Fruit fly (Drosophila melanogaster) whole organism, embryonic: ENCODE results near the gene CG9044.

Experiments
- B-H2 ChIP-seq: fragments of 200-800 bp; sonication (Bioruptor generic); optimal IDR thresholded peaks from 2 replicates; lab custom pipeline; 2018; ENCODE audit warnings: missing biosample characterization, mild to moderate bottlenecking, missing genetic modification characterization
- BEAF-32 ChIP-seq: fragments of 200-800 bp; sonication (Bioruptor generic); optimal IDR thresholded peaks from 3 replicates; lab custom pipeline; 2017; ENCODE audit warnings: missing biosample characterization, missing genetic modification characterization, mild to moderate bottlenecking, moderate library complexity, missing genetic modification reagents
- C15 ChIP-seq: fragments of 200-800 bp; sonication (Bioruptor generic); IDR thresholded peaks from 3 replicates; pipeline ENCODE4 v1.3.6; 2022; ENCODE audit warnings: missing biosample characterization, missing genetic modification characterization
- CG10147 ChIP-seq: fragments of 200-800 bp; sonication (Bioruptor generic); optimal IDR thresholded peaks from 2 replicates; lab custom pipeline; 2019; ENCODE audit warnings: missing biosample characterization, mild to moderate bottlenecking, missing genetic modification characterization, moderate library complexity
- CG10431 ChIP-seq: fragments of 200-800 bp; sonication (Bioruptor generic); optimal IDR thresholded peaks from 3 replicates; lab custom pipeline; 2018; ENCODE audit warnings: missing biosample characterization, mild to moderate bottlenecking, missing genetic modification characterization
- CG10959 ChIP-seq: fragments of 200-800 bp; sonication (Bioruptor generic); IDR thresholded peaks from 2 replicates; pipeline ENCODE4 v1.3.6; 2022; ENCODE audit warnings: missing biosample characterization, missing genetic modification characterization
- CG13296 ChIP-seq: fragments of 200-800 bp; sonication (Bioruptor generic); optimal IDR thresholded peaks from 3 replicates; lab custom pipeline; 2018; ENCODE audit warnings: missing biosample characterization, mild to moderate bottlenecking, missing genetic modification characterization
- CG14014 ChIP-seq: fragments of 200-800 bp; sonication (Bioruptor generic); IDR thresholded peaks from 2 replicates; pipeline ENCODE4 v1.3.6; 2022; ENCODE audit warnings: missing biosample characterization, missing genetic modification characterization
- CG14050 ChIP-seq: fragments of 200-800 bp; sonication (Bioruptor generic); IDR thresholded peaks from 3 replicates; pipeline ENCODE4 v1.3.6; 2022; ENCODE audit warnings: missing biosample characterization, missing genetic modification characterization
- CG14710 ChIP-seq: fragments of 200-800 bp; sonication (Bioruptor generic); optimal IDR thresholded peaks from 3 replicates; lab custom pipeline; 2019; ENCODE audit warnings: missing biosample characterization, mild to moderate bottlenecking, missing genetic modification characterization, moderate library complexity
- CG15269 ChIP-seq: fragments of 200-800 bp; sonication (Bioruptor generic); optimal IDR thresholded peaks from 2 replicates; lab custom pipeline; 2018; ENCODE audit warnings: missing biosample characterization, mild to moderate bottlenecking, missing genetic modification characterization, moderate library complexity
- CG16863 ChIP-seq: fragments of 200-800 bp; sonication (Bioruptor generic); optimal IDR thresholded peaks from 3 replicates; lab custom pipeline; 2016; ENCODE audit warnings: missing biosample characterization, missing genetic modification characterization
- CG17359 ChIP-seq: fragments of 200-800 bp; sonication (Bioruptor generic); optimal IDR thresholded peaks from 3 replicates; lab custom pipeline; 2018; ENCODE audit warnings: missing biosample characterization, mild to moderate bottlenecking, missing genetic modification characterization, moderate library complexity
- CG1792 ChIP-seq: fragments of 200-800 bp; sonication (Bioruptor generic); optimal IDR thresholded peaks from 2 replicates; lab custom pipeline; 2016; ENCODE audit warnings: missing biosample characterization, missing genetic modification characterization
- CG18262 ChIP-seq: fragments of 200-800 bp; optimal IDR thresholded peaks from 3 replicates; lab custom pipeline; 2019; ENCODE audit warnings: missing biosample characterization, mild to moderate bottlenecking, missing genetic modification characterization, moderate library complexity
- CG2120 ChIP-seq: fragments of 200-800 bp; sonication (Bioruptor generic); optimal IDR thresholded peaks from 3 replicates; lab custom pipeline; 2016; ENCODE audit warnings: missing biosample characterization, missing genetic modification characterization
- CG2678 ChIP-seq: fragments of 200-800 bp; sonication (Bioruptor generic); optimal IDR thresholded peaks from 3 replicates; lab custom pipeline; 2019; ENCODE audit warnings: missing biosample characterization, mild to moderate bottlenecking, missing genetic modification characterization, moderate library complexity
- CG3281 ChIP-seq: fragments of 200-800 bp; sonication (Bioruptor generic); optimal IDR thresholded peaks from 3 replicates; lab custom pipeline; 2017; ENCODE audit warnings: missing biosample characterization, mild to moderate bottlenecking, missing genetic modification characterization
- CG3838 ChIP-seq: fragments of 200-800 bp; sonication (Bioruptor generic); optimal IDR thresholded peaks from 3 replicates; lab custom pipeline; 2016; ENCODE audit warnings: missing biosample characterization, missing genetic modification characterization
- CG42726 ChIP-seq: fragments of 200-800 bp; sonication (Bioruptor generic); IDR thresholded peaks from 2 replicates; pipeline ENCODE4 v1.3.6; 2022; ENCODE audit warnings: missing biosample characterization, missing genetic modification characterization; ENCODE audit not compliant: partially characterized antibody
- CG7357 ChIP-seq: fragments of 200-800 bp; sonication (Bioruptor generic); IDR thresholded peaks from 3 replicates; pipeline ENCODE4 v1.3.6; 2022; ENCODE audit warnings: missing biosample characterization, missing genetic modification characterization
- CG8359 ChIP-seq: fragments of 200-800 bp; sonication (Bioruptor generic); optimal IDR thresholded peaks from 2 replicates; lab custom pipeline; 2017; ENCODE audit warnings: missing biosample characterization, mild to moderate bottlenecking, missing genetic modification characterization, borderline replicate concordance
- D19A ChIP-seq: fragments of 200-800 bp; optimal IDR thresholded peaks from 3 replicates; lab custom pipeline; 2019; ENCODE audit warnings: missing biosample characterization, mild to moderate bottlenecking, missing genetic modification characterization, moderate library complexity
- Dip2 ChIP-seq: fragments of 200-800 bp; sonication (Bioruptor generic); IDR thresholded peaks from 2 replicates; pipeline ENCODE4 v1.3.6; 2022; ENCODE audit warnings: missing biosample characterization, missing genetic modification characterization
- Eip74EF ChIP-seq, 2 experiments: fragments of 200-800 bp in 1 of 2; fragments of >200 bp in 1 of 2; sonication (Bioruptor generic) in 1 of 2; optimal IDR thresholded peaks; 2 replicates each; lab custom pipeline; 2017 to 2019; ENCODE audit warnings: missing biosample characterization in 2 of 2, missing genetic modification characterization in 2 of 2, mild to moderate bottlenecking in 1 of 2, moderate library complexity in 1 of 2
- HHEX ChIP-seq: fragments of 200-800 bp; sonication (Bioruptor generic); optimal IDR thresholded peaks from 3 replicates; lab custom pipeline; 2017; ENCODE audit warnings: missing biosample characterization, mild to moderate bottlenecking, missing genetic modification characterization, missing genetic modification reagents
- Nf-YB ChIP-seq: fragments of 200-800 bp; sonication (Bioruptor generic); optimal IDR thresholded peaks from 3 replicates; lab custom pipeline; 2019; ENCODE audit warnings: missing biosample characterization, mild to moderate bottlenecking, missing genetic modification characterization, moderate library complexity
- Oaz ChIP-seq: fragments of 200-800 bp; sonication (Bioruptor generic); IDR thresholded peaks from 2 replicates; pipeline ENCODE4 v1.3.6; 2022; ENCODE audit warnings: missing biosample characterization, missing genetic modification characterization
- Usf ChIP-seq: fragments of 200-800 bp; sonication (Bioruptor generic); optimal IDR thresholded peaks from 2 replicates; lab custom pipeline; 2017; ENCODE audit warnings: missing genotype, missing biosample characterization, missing genetic modification characterization
- al ChIP-seq: fragments of 200-800 bp; sonication (Bioruptor generic); IDR thresholded peaks from 2 replicates; pipeline ENCODE4 v1.3.6; 2022; ENCODE audit warnings: missing biosample characterization, missing genetic modification characterization
- bcd ChIP-seq: fragments of 200-800 bp; sonication (Bioruptor generic); optimal IDR thresholded peaks from 2 replicates; lab custom pipeline; 2017; ENCODE audit warnings: missing biosample characterization, mild to moderate bottlenecking, missing genetic modification characterization
- chif ChIP-seq, 2 experiments: fragments of 200-800 bp; sonication (Bioruptor generic); optimal IDR thresholded peaks; 3 replicates each; lab custom pipeline; 2016; ENCODE audit warnings: missing biosample characterization in 2 of 2, missing genetic modification characterization in 2 of 2
- corto ChIP-seq: fragments of 200-800 bp; sonication (Bioruptor generic); optimal IDR thresholded peaks from 2 replicates; lab custom pipeline; 2016; ENCODE audit warnings: missing biosample characterization, mild to moderate bottlenecking, missing genetic modification characterization, moderate library complexity
- eyg ChIP-seq: fragments of 200-800 bp; sonication (Bioruptor generic); optimal IDR thresholded peaks from 3 replicates; lab custom pipeline; 2016; ENCODE audit warnings: missing biosample characterization, missing genetic modification characterization
- fu2 ChIP-seq: fragments of 200-800 bp; sonication (Bioruptor generic); optimal IDR thresholded peaks from 2 replicates; lab custom pipeline; 2016; ENCODE audit warnings: missing biosample characterization, missing genetic modification characterization
- insv ChIP-seq, 2 experiments: fragments of 200-800 bp; sonication (Bioruptor generic); optimal IDR thresholded peaks; 3 replicates each; lab custom pipeline; 2016 to 2018; ENCODE audit warnings: missing biosample characterization in 2 of 2, missing genetic modification characterization in 2 of 2
- kni ChIP-seq: fragments of 200-800 bp; sonication (Bioruptor generic); optimal IDR thresholded peaks from 3 replicates; lab custom pipeline; 2017; ENCODE audit warnings: mild to moderate bottlenecking, missing biosample characterization, missing genetic modification reagents, missing genetic modification characterization
- nerfin-1 ChIP-seq: fragments of 200-800 bp; sonication (Bioruptor generic); optimal IDR thresholded peaks from 3 replicates; lab custom pipeline; 2019; ENCODE audit warnings: missing biosample characterization, mild to moderate bottlenecking, missing genetic modification characterization, moderate library complexity
- nom ChIP-seq: fragments of 200-800 bp; sonication (Bioruptor generic); optimal IDR thresholded peaks from 2 replicates; lab custom pipeline; 2017; ENCODE audit warnings: missing biosample characterization, missing genetic modification characterization, mild to moderate bottlenecking, moderate library complexity, missing genetic modification reagents
- peb ChIP-seq: fragments of 200-800 bp; sonication (Bioruptor generic); IDR thresholded peaks from 2 replicates; pipeline ENCODE4 v1.3.6; 2022; ENCODE audit warnings: missing biosample characterization, missing genetic modification characterization
- pzg ChIP-seq: fragments of 200-800 bp; sonication (Bioruptor generic); optimal IDR thresholded peaks from 3 replicates; lab custom pipeline; 2018; ENCODE audit warnings: missing biosample characterization, mild to moderate bottlenecking, missing genetic modification characterization, moderate library complexity
- ro ChIP-seq: fragments of 200-800 bp; sonication (Bioruptor generic); IDR thresholded peaks from 2 replicates; pipeline ENCODE4 v1.3.6; 2022; ENCODE audit warnings: missing biosample characterization, missing genetic modification characterization
- sens ChIP-seq: fragments of 200-800 bp; sonication (Bioruptor generic); peaks from one replicate; lab custom pipeline; 2016; ENCODE audit warnings: missing biosample characterization, missing genetic modification characterization
- ssp ChIP-seq: fragments of 200-800 bp; sonication (Bioruptor generic); IDR thresholded peaks from 2 replicates; pipeline ENCODE4 v1.3.6; 2022; ENCODE audit warnings: missing biosample characterization, missing genetic modification characterization
- stc ChIP-seq: fragments of 200-800 bp; sonication (Bioruptor generic); IDR thresholded peaks from 2 replicates; pipeline ENCODE4 v1.3.6; 2022; ENCODE audit warnings: missing biosample characterization, missing genetic modification characterization
- tup ChIP-seq: fragments of 200-800 bp; sonication (Bioruptor generic); optimal IDR thresholded peaks from 2 replicates; lab custom pipeline; 2016; ENCODE audit warnings: missing biosample characterization, mild to moderate bottlenecking, missing genetic modification characterization, moderate library complexity
- unc-4 ChIP-seq: fragments of 200-800 bp; sonication (Bioruptor generic); IDR thresholded peaks from 2 replicates; pipeline ENCODE4 v1.3.6; 2022; ENCODE audit warnings: missing biosample characterization, missing genetic modification characterization; ENCODE audit not compliant: partially characterized antibody
- zen ChIP-seq: fragments of 200-800 bp; sonication (Bioruptor generic); optimal IDR thresholded peaks from 3 replicates; lab custom pipeline; 2018; ENCODE audit warnings: missing biosample characterization, mild to moderate bottlenecking, missing genetic modification characterization, moderate library complexity
- zf30C ChIP-seq: fragments of 200-800 bp; sonication (Bioruptor generic); optimal IDR thresholded peaks from 3 replicates; lab custom pipeline; 2018; ENCODE audit warnings: missing biosample characterization, mild to moderate bottlenecking, missing genetic modification characterization
- zfh1 ChIP-seq: fragments of 200-800 bp; sonication (Bioruptor generic); IDR thresholded peaks from 3 replicates; pipeline ENCODE4 v1.3.6; 2022; ENCODE audit warnings: missing biosample characterization, missing genetic modification characterization

CG9044 gene

dm6 chr2L:5978333-5979054 is 29.2 kb downstream of the CG9044 start (continued):
- TF ChIP-seq B-H2 (GFP tag; lab: Kevin White, UChicago) (no peak), insv (GFP tag; optimal IDR thresholded peaks at IDR 0.05; lab: Kevin White, UChicago) (peak in 1 of 2 experiments; percentile 85), Usf (GFP tag; lab: Kevin White, UChicago) (no peak), nerfin-1 (tag; lab: Kevin White, UChicago) (no peak), zen (tag; lab: Kevin White, UChicago) (no peak), fu2 (GFP tag; lab: Kevin White, UChicago) (no peak), CG14014 (no peak), Oaz (GFP tag; lab: Robert Waterston, UW) (no peak), al (GFP tag; lab: Robert Waterston, UW) (no peak), unc-4 (GFP tag; lab: Robert Waterston, UW) (no peak), peb (no peak), CG2120 (no peak), CG18262 (tag; lab: Kevin White, UChicago) (no peak), pzg (GFP tag; lab: Kevin White, UChicago) (no peak), D19A (tag; lab: Kevin White, UChicago) (no peak), CG2678 (tag; lab: Kevin White, UChicago) (no peak), tup (no peak), stc (no peak), CG17359 (tag; lab: Kevin White, UChicago) (no peak), CG13296 (GFP tag; lab: Kevin White, UChicago) (no peak), ro (GFP tag; lab: Robert Waterston, UW) (no peak), CG3838 (no peak), CG10147 (GFP tag; lab: Kevin White, UChicago) (no peak), ssp (GFP tag; lab: Robert Waterston, UW) (no peak), corto (GFP tag; lab: Kevin White, UChicago) (peak; percentile 21), sens (peak; percentile 56), CG7357 (GFP tag; lab: Robert Waterston, UW) (no peak), C15 (GFP tag; lab: Robert Waterston, UW) (no peak), bcd (GFP tag; lab: Kevin White, UChicago) (no peak), Eip74EF (GFP tag; optimal IDR thresholded peaks at IDR 0.05; lab: Kevin White, UChicago) (no peak), CG15269 (no peak), CG42726 (GFP tag; lab: Robert Waterston, UW) (no peak), nom (GFP tag; lab: Kevin White, UChicago) (peak; percentile 30), BEAF-32 (GFP tag; lab: Kevin White, UChicago) (no peak), Nf-YB (no peak), eyg (GFP tag; lab: Kevin White, UChicago) (no peak), CG10959 (GFP tag; lab: Robert Waterston, UW) (no peak), zf30C (GFP tag; lab: Kevin White, UChicago) (no peak), zfh1 (GFP tag; lab: Robert Waterston, UW) (no peak), CG14050 (GFP tag; lab: Robert Waterston, UW) (no peak), CG1792 (no peak), CG3281 (GFP tag; lab: Kevin White, UChicago) (no peak), CG16863 (no peak), CG10431 (GFP tag; lab: Kevin White, UChicago) (no peak), CG8359 (GFP tag; lab: Kevin White, UChicago) (no peak), Dip2 (GFP tag; lab: Robert Waterston, UW) (no peak), kni (peak; percentile 79), chif (GFP tag; optimal IDR thresholded peaks at IDR 0.05; lab: Kevin White, UChicago) (no peak), HHEX (GFP tag; lab: Kevin White, UChicago) (no peak), CG14710 (tag; lab: Kevin White, UChicago) (peak; percentile 22)
